Fruit fly (Drosophila melanogaster) whole organism, embryonic: ENCODE data around the gene wb.

Experiments used
- Aef1 ChIP-seq: fragments of 200-800 bp; sonication (Bioruptor generic); IDR thresholded peaks from 3 replicates; pipeline ENCODE4 v1.3.6; 2022; ENCODE audit warnings: missing biosample characterization, missing genetic modification characterization
- B-H2 ChIP-seq: fragments of 200-800 bp; sonication (Bioruptor generic); optimal IDR thresholded peaks from 2 replicates; lab custom pipeline; 2018; ENCODE audit warnings: missing biosample characterization, mild to moderate bottlenecking, missing genetic modification characterization
- BtbVII ChIP-seq: fragments of 200-800 bp; sonication (Bioruptor generic); optimal IDR thresholded peaks from 3 replicates; lab custom pipeline; 2017; ENCODE audit warnings: missing biosample characterization, mild to moderate bottlenecking, missing genetic modification characterization
- CG10147 ChIP-seq: fragments of 200-800 bp; sonication (Bioruptor generic); optimal IDR thresholded peaks from 2 replicates; lab custom pipeline; 2019; ENCODE audit warnings: missing biosample characterization, mild to moderate bottlenecking, missing genetic modification characterization, moderate library complexity
- CG11093 ChIP-seq: fragments of 200-800 bp; sonication (Bioruptor generic); IDR thresholded peaks from 3 replicates; pipeline ENCODE4 v1.3.6; 2022; ENCODE audit warnings: missing biosample characterization, missing genetic modification characterization
- CG11695 ChIP-seq: fragments of 200-800 bp; sonication (Bioruptor generic); IDR thresholded peaks from 3 replicates; pipeline ENCODE4 v1.3.6; 2022; ENCODE audit warnings: missing biosample characterization, missing genetic modification characterization
- CG14667 ChIP-seq: fragments of 200-800 bp; sonication (Bioruptor generic); IDR thresholded peaks from 2 replicates; pipeline ENCODE4 v1.3.6; 2022; ENCODE audit warnings: missing biosample characterization, missing genetic modification characterization
- CG16863 ChIP-seq: fragments of 200-800 bp; sonication (Bioruptor generic); optimal IDR thresholded peaks from 3 replicates; lab custom pipeline; 2016; ENCODE audit warnings: missing biosample characterization, missing genetic modification characterization
- CG32767 ChIP-seq: fragments of 200-800 bp; sonication (Bioruptor generic); IDR thresholded peaks from 2 replicates; pipeline ENCODE4 v1.3.6; 2022; ENCODE audit warnings: missing biosample characterization, missing genetic modification characterization
- CG33213 ChIP-seq: fragments of 200-800 bp; sonication (Bioruptor generic); optimal IDR thresholded peaks from 3 replicates; lab custom pipeline; 2016; ENCODE audit warnings: missing biosample characterization, missing genetic modification characterization
- CG34224 ChIP-seq: fragments of 200-800 bp; sonication (Bioruptor generic); IDR thresholded peaks from 3 replicates; pipeline ENCODE4 v1.3.6; 2022; ENCODE audit warnings: missing biosample characterization, missing genetic modification characterization; ENCODE audit not compliant: partially characterized antibody
- CG4404 ChIP-seq: fragments of 200-800 bp; sonication (Bioruptor generic); IDR thresholded peaks from 2 replicates; pipeline ENCODE4 v1.3.6; 2022; ENCODE audit warnings: missing biosample characterization, missing genetic modification characterization
- CG6654 ChIP-seq: fragments of 200-800 bp; sonication (Bioruptor generic); optimal IDR thresholded peaks from 2 replicates; lab custom pipeline; 2017; ENCODE audit warnings: missing biosample characterization, mild to moderate bottlenecking, missing genetic modification characterization
- CG6683 ChIP-seq: fragments of 200-800 bp; sonication (Bioruptor generic); optimal IDR thresholded peaks from 2 replicates; lab custom pipeline; 2017; ENCODE audit warnings: missing biosample characterization, mild to moderate bottlenecking, missing genetic modification characterization, missing genetic modification reagents
- CG6854 ChIP-seq: fragments of 200-800 bp; sonication (Bioruptor generic); optimal IDR thresholded peaks from 3 replicates; lab custom pipeline; 2017; ENCODE audit warnings: missing biosample characterization, mild to moderate bottlenecking, missing genetic modification characterization
- Camta ChIP-seq: fragments of 200-800 bp; sonication (Bioruptor generic); optimal IDR thresholded peaks from 2 replicates; lab custom pipeline; 2016; ENCODE audit warnings: missing biosample characterization, missing genetic modification characterization
- Chrac-16 ChIP-seq: fragments of 200-800 bp; sonication (Bioruptor generic); optimal IDR thresholded peaks from 3 replicates; lab custom pipeline; 2016; ENCODE audit warnings: missing biosample characterization, missing genetic modification characterization
- Dp ChIP-seq: fragments of 200-800 bp; sonication (Bioruptor generic); optimal IDR thresholded peaks from 2 replicates; lab custom pipeline; 2018; ENCODE audit warnings: missing biosample characterization, mild to moderate bottlenecking, missing genetic modification characterization, moderate library complexity
- ERR ChIP-seq: fragments of 200-800 bp; sonication (Bioruptor generic); optimal IDR thresholded peaks from 2 replicates; lab custom pipeline; 2016; ENCODE audit warnings: missing biosample characterization, missing genetic modification characterization
- Fer1 ChIP-seq: fragments of 200-800 bp; sonication (Bioruptor generic); optimal IDR thresholded peaks from 2 replicates; lab custom pipeline; 2017; ENCODE audit warnings: missing biosample characterization, mild to moderate bottlenecking, missing genetic modification characterization
- Fer2 ChIP-seq: fragments of 200-800 bp; sonication (Bioruptor generic); optimal IDR thresholded peaks from 2 replicates; lab custom pipeline; 2018; ENCODE audit warnings: missing biosample characterization, mild to moderate bottlenecking, missing genetic modification characterization, moderate library complexity
- Gug ChIP-seq: fragments of 200-800 bp; sonication (Bioruptor generic); IDR thresholded peaks from 4 replicates; pipeline ENCODE4 v1.3.6; 2022; ENCODE audit warnings: missing biosample characterization, missing genetic modification characterization
- Kr ChIP-seq: fragments of 200-800 bp; sonication (Bioruptor generic); optimal IDR thresholded peaks from 2 replicates; lab custom pipeline; 2017; ENCODE audit warnings: missing biosample characterization, mild to moderate bottlenecking, missing genetic modification characterization
- MBD-R2 ChIP-seq: fragments of 200-800 bp; sonication (Bioruptor generic); IDR thresholded peaks from 2 replicates; pipeline ENCODE4 v1.3.6; 2022; ENCODE audit warnings: missing biosample characterization, missing genetic modification characterization
- Mad ChIP-seq: fragments of 200-800 bp; sonication (Bioruptor generic); optimal IDR thresholded peaks from 2 replicates; lab custom pipeline; 2016; ENCODE audit warnings: missing biosample characterization, missing genetic modification characterization
- Opbp ChIP-seq: fragments of 200-800 bp; sonication (Bioruptor generic); IDR thresholded peaks from 3 replicates; pipeline ENCODE4 v1.3.6; 2022; ENCODE audit warnings: missing biosample characterization, missing genetic modification characterization; ENCODE audit not compliant: partially characterized antibody
- Pdp1 ChIP-seq, 2 experiments: fragments of 200-800 bp; sonication (Bioruptor generic); optimal IDR thresholded peaks; 3 replicates each; lab custom pipeline; 2016; ENCODE audit warnings: missing biosample characterization in 2 of 2, missing genetic modification characterization in 2 of 2, mild to moderate bottlenecking in 1 of 2, moderate library complexity in 1 of 2
- al ChIP-seq: fragments of 200-800 bp; sonication (Bioruptor generic); IDR thresholded peaks from 2 replicates; pipeline ENCODE4 v1.3.6; 2022; ENCODE audit warnings: missing biosample characterization, missing genetic modification characterization
- cad ChIP-seq: fragments of >200 bp; optimal IDR thresholded peaks from 2 replicates; lab custom pipeline; 2017; ENCODE audit warnings: missing biosample characterization, missing genetic modification characterization
- crc ChIP-seq: fragments of 200-800 bp; sonication (Bioruptor generic); optimal IDR thresholded peaks from 2 replicates; lab custom pipeline; 2016; ENCODE audit warnings: missing biosample characterization, missing genetic modification characterization
- crp ChIP-seq, 2 experiments: fragments of 200-800 bp; sonication (Bioruptor generic); optimal IDR thresholded peaks; 2 replicates in 1 of 2; 3 replicates in 1 of 2; lab custom pipeline; 2017; ENCODE audit warnings: missing biosample characterization in 2 of 2, missing genetic modification characterization in 2 of 2, mild to moderate bottlenecking in 1 of 2, moderate library complexity in 1 of 2
- fd96Cb ChIP-seq: fragments of 200-800 bp; sonication (Bioruptor generic); optimal IDR thresholded peaks from 2 replicates; lab custom pipeline; 2018; ENCODE audit warnings: missing biosample characterization, mild to moderate bottlenecking, missing genetic modification characterization, moderate library complexity
- grau ChIP-seq: fragments of 200-800 bp; optimal IDR thresholded peaks from 3 replicates; lab custom pipeline; 2019; ENCODE audit warnings: missing biosample characterization, mild to moderate bottlenecking, missing genetic modification characterization, moderate library complexity
- gt ChIP-seq: fragments of 200-800 bp; sonication (Bioruptor generic); IDR thresholded peaks from 2 replicates; pipeline ENCODE4 v1.3.6; 2022; ENCODE audit warnings: missing biosample characterization, missing genetic modification characterization
- nmo ChIP-seq: fragments of 200-800 bp; sonication (Bioruptor generic); optimal IDR thresholded peaks from 2 replicates; lab custom pipeline; 2018; ENCODE audit warnings: missing biosample characterization, mild to moderate bottlenecking, missing genetic modification characterization, moderate library complexity
- odd ChIP-seq: fragments of 200-800 bp; sonication (Bioruptor generic); optimal IDR thresholded peaks from 2 replicates; lab custom pipeline; 2017; ENCODE audit warnings: missing biosample characterization, mild to moderate bottlenecking, missing genetic modification characterization
- otp ChIP-seq: fragments of 200-800 bp; sonication (Bioruptor generic); IDR thresholded peaks from 3 replicates; pipeline ENCODE4, ENCODE4 v1.3.6; 2022; ENCODE audit warnings: missing biosample characterization, missing genetic modification characterization
- p53 ChIP-seq: fragments of 200-800 bp; sonication (Bioruptor generic); optimal IDR thresholded peaks from 2 replicates; lab custom pipeline; 2016; ENCODE audit warnings: missing biosample characterization, missing genetic modification characterization
- pb ChIP-seq: fragments of 200-800 bp; sonication (Bioruptor generic); optimal IDR thresholded peaks from 3 replicates; lab custom pipeline; 2016; ENCODE audit warnings: missing biosample characterization, missing genetic modification characterization
- rib ChIP-seq: fragments of 200-800 bp; sonication (Bioruptor generic); IDR thresholded peaks from 2 replicates; pipeline ENCODE4 v1.3.6; 2022; ENCODE audit warnings: missing biosample characterization, missing genetic modification characterization
- sc ChIP-seq, 3 experiments: fragments of >200 bp in 2 of 3; fragments of 200-800 bp in 1 of 3; sonication (Bioruptor generic) in 1 of 3; optimal IDR thresholded peaks; 2 replicates in 2 of 3; 3 replicates in 1 of 3; lab custom pipeline; 2017; ENCODE audit warnings: mild to moderate bottlenecking in 1 of 3, missing biosample characterization in 1 of 3, missing genetic modification characterization in 1 of 3, missing genetic modification reagents in 1 of 3
- sd ChIP-seq: fragments of 200-800 bp; sonication (Bioruptor generic); optimal IDR thresholded peaks from 3 replicates; lab custom pipeline; 2018; ENCODE audit warnings: missing biosample characterization, mild to moderate bottlenecking, missing genetic modification characterization, moderate library complexity
- sim ChIP-seq: fragments of 200-800 bp; sonication (Bioruptor generic); IDR thresholded peaks from 2 replicates; pipeline ENCODE4 v1.3.6; 2022; ENCODE audit warnings: missing biosample characterization, missing genetic modification characterization
- sima ChIP-seq: fragments of 200-800 bp; sonication (Bioruptor generic); optimal IDR thresholded peaks from 2 replicates; lab custom pipeline; 2016; ENCODE audit warnings: missing biosample characterization, missing genetic modification characterization
- so ChIP-seq: fragments of 200-800 bp; sonication (Bioruptor generic); IDR thresholded peaks from 3 replicates; pipeline ENCODE4 v1.3.6; 2022; ENCODE audit warnings: missing biosample characterization, missing genetic modification characterization
- stc ChIP-seq: fragments of 200-800 bp; sonication (Bioruptor generic); IDR thresholded peaks from 2 replicates; pipeline ENCODE4 v1.3.6; 2022; ENCODE audit warnings: missing biosample characterization, missing genetic modification characterization
- stwl ChIP-seq: fragments of 200-800 bp; sonication (Bioruptor generic); optimal IDR thresholded peaks from 3 replicates; lab custom pipeline; 2018; ENCODE audit warnings: missing biosample characterization, mild to moderate bottlenecking, missing genetic modification characterization, moderate library complexity
- tap ChIP-seq: fragments of 200-800 bp; optimal IDR thresholded peaks from 3 replicates; lab custom pipeline; 2019; ENCODE audit warnings: missing biosample characterization, mild to moderate bottlenecking, missing genetic modification characterization, moderate library complexity
- twi ChIP-seq: fragments of 200-800 bp; optimal IDR thresholded peaks from 2 replicates; lab custom pipeline; 2019; ENCODE audit warnings: missing biosample characterization, mild to moderate bottlenecking, missing genetic modification characterization, moderate library complexity
- vvl ChIP-seq: fragments of 200-800 bp; sonication (Bioruptor generic); IDR thresholded peaks from 2 replicates; pipeline ENCODE4 v1.3.6; 2022; ENCODE audit warnings: missing biosample characterization, missing genetic modification characterization
- wor ChIP-seq: fragments of 200-800 bp; sonication (Bioruptor generic); IDR thresholded peaks from 2 replicates; pipeline ENCODE4 v1.3.6; 2022; ENCODE audit warnings: missing biosample characterization, missing genetic modification characterization

wb gene

DNA sequence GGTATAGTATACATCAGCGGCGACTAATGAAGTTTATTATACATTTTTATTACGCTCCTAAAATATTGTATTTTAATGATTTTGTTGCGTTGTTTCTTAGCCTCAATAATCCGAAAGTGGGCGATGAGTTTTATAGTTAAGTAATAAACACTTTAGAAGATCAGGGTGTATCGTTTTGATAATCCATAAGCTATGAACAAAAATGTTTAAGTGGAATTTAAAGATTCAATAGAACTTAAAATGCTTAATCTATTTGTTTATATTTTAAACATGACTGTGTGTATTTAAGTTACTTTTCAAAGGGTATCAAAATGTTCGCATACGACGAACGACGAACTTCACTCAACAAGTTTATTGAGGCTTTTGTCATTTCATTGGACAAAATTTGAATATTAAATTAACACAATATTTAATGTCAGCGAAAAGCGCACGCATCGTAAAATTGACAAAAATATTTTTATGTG, 109.5 kb downstream of the wb start (continued):
- TF ChIP-seq rib = peak; percentile 59
- TF ChIP-seq al (GFP tag; lab: Robert Waterston, UW) = peak; percentile 84
- TF ChIP-seq gt = no peak
- TF ChIP-seq CG34224 (GFP tag; lab: Robert Waterston, UW) = no peak
- peak; percentile 38 for TF ChIP-seq Camta (GFP tag; lab: Kevin White, UChicago)
- TF ChIP-seq otp (GFP tag; lab: Robert Waterston, UW) = peak; percentile 69; the same call in 1 of the 3 replicates
- TF ChIP-seq CG32767 (GFP tag; lab: Robert Waterston, UW) = peak; percentile 72
- peak; percentile 81; the same call in 2 of the 3 replicates for TF ChIP-seq CG11695 (GFP tag; lab: Robert Waterston, UW)
- TF ChIP-seq wor (GFP tag; lab: Robert Waterston, UW) = peak; percentile 52; the same call in 1 of the 2 replicates
- peak; percentile 88 for TF ChIP-seq vvl (GFP tag; lab: Robert Waterston, UW)
- TF ChIP-seq BtbVII (GFP tag; lab: Kevin White, UChicago) = peak; percentile 25
- no peak for TF ChIP-seq pb (GFP tag; lab: Kevin White, UChicago)
- no peak for TF ChIP-seq stwl (tag; lab: Kevin White, UChicago)
- peak; percentile 66; the same call in 2 of the 3 replicates for TF ChIP-seq so (GFP tag; lab: Robert Waterston, UW)
- TF ChIP-seq Fer2 (tag; lab: Kevin White, UChicago) = no peak
- TF ChIP-seq CG6654 (GFP tag; lab: Kevin White, UChicago) = no peak
- TF ChIP-seq MBD-R2 (GFP tag; lab: Robert Waterston, UW) = no peak; the same call in 1 of the 2 replicates
- no peak for TF ChIP-seq crp (GFP tag; optimal IDR thresholded peaks at IDR 0.05; lab: Kevin White, UChicago)
- no peak for TF ChIP-seq ERR (GFP tag; lab: Kevin White, UChicago)
- peak; percentile 21 for TF ChIP-seq CG10147 (GFP tag; lab: Kevin White, UChicago)
- TF ChIP-seq sim (GFP tag; lab: Robert Waterston, UW) = no peak
- TF ChIP-seq grau (tag; lab: Kevin White, UChicago) = peak; percentile 84
- TF ChIP-seq stc (GFP tag; lab: Robert Waterston, UW) = peak; percentile 75
- TF ChIP-seq CG4404 (GFP tag; lab: Robert Waterston, UW) = no peak
- no peak for TF ChIP-seq p53 (GFP tag; lab: Kevin White, UChicago)
- TF ChIP-seq nmo = peak; percentile 20
- peak; percentile 12 for TF ChIP-seq Fer1
- TF ChIP-seq Gug (GFP tag; lab: Robert Waterston, UW) = no peak
- peak; percentile 29 for TF ChIP-seq tap (tag; lab: Kevin White, UChicago)
- no peak for TF ChIP-seq CG6683
- peak; percentile 64; the same call in 1 of the 3 replicates for TF ChIP-seq Aef1 (GFP tag; lab: Robert Waterston, UW)
- peak; percentile 46 for TF ChIP-seq sima
- TF ChIP-seq sd (tag; lab: Kevin White, UChicago) = peak; percentile 56
- no peak for TF ChIP-seq Opbp (GFP tag; lab: Robert Waterston, UW)
- TF ChIP-seq CG6854 (GFP tag; lab: Kevin White, UChicago) = no peak
- no peak for TF ChIP-seq cad (GFP tag; lab: Kevin White, UChicago)
- TF ChIP-seq CG14667 (GFP tag; lab: Robert Waterston, UW) = no peak
- TF ChIP-seq B-H2 (GFP tag; lab: Kevin White, UChicago) = no peak
- peak; percentile 28 for TF ChIP-seq fd96Cb (tag; lab: Kevin White, UChicago)
- TF ChIP-seq Mad = peak; percentile 12
- no peak for TF ChIP-seq CG33213 (GFP tag; lab: Kevin White, UChicago)
- TF ChIP-seq Kr (GFP tag; lab: Kevin White, UChicago) = no peak
- TF ChIP-seq sc (optimal IDR thresholded peaks at IDR 0.05; lab: Kevin White, UChicago) = no peak
- TF ChIP-seq sc (GFP tag; optimal IDR thresholded peaks at IDR 0.05; lab: Kevin White, UChicago) = no peak
- no peak for TF ChIP-seq twi (tag; lab: Kevin White, UChicago)
- TF ChIP-seq Pdp1 (GFP tag; optimal IDR thresholded peaks at IDR 0.05; lab: Kevin White, UChicago) = peak; percentile 22 to 63
- TF ChIP-seq Chrac-16 (GFP tag; lab: Kevin White, UChicago) = peak; percentile 41
- peak; percentile 34 for TF ChIP-seq odd (GFP tag; lab: Kevin White, UChicago)
- TF ChIP-seq CG16863 (GFP tag; lab: Kevin White, UChicago) = peak; percentile 6
- TF ChIP-seq crc (GFP tag; lab: Kevin White, UChicago) = peak; percentile 36
- peak; percentile 41; the same call in 1 of the 3 replicates for TF ChIP-seq CG11093 (GFP tag; lab: Robert Waterston, UW)
- TF ChIP-seq Dp (GFP tag; lab: Kevin White, UChicago) = no peak
